Worm (Caenorhabditis elegans) whole organism, L1 larva: Measurements from ENCODE around the gene apc-2.
A peak's percentile ranks its signal among the peaks of the same experiment; 100 is the strongest.

Experiments
- ceh-82 ChIP-seq, 3 experiments: fragments of 150-350 bp in 1 of 3; sonication (generic microtip) in 2 of 3; optimal IDR thresholded peaks; 2 replicates each; lab custom pipeline; 2014 to 2017; ENCODE audit warnings: missing biosample characterization in 3 of 3, missing genetic modification characterization in 3 of 3
- dsc-1 ChIP-seq: sonication (generic microtip); optimal IDR thresholded peaks from 2 replicates; lab custom pipeline; 2016; ENCODE audit warnings: mild to moderate bottlenecking, missing genetic modification characterization, missing compliant biosample characterization
- efl-1 ChIP-seq, 4 experiments: fragments of 150-350 bp; optimal IDR thresholded peaks in 3 of 4; peaks in 1 of 4; 1 replicate in 1 of 4; 2 replicates in 3 of 4; lab custom pipeline; 2014; ENCODE audit warnings: missing biosample characterization in 2 of 4, missing genetic modification characterization in 2 of 4, missing genetic modification reagents in 2 of 4
- elt-2 ChIP-seq: sonication (generic microtip); optimal IDR thresholded peaks from 2 replicates; lab custom pipeline; 2016; ENCODE audit warnings: missing genetic modification characterization, mild to moderate bottlenecking, inconsistent platforms, missing compliant biosample characterization, missing genetic modification reagents
- hlh-17 ChIP-seq: fragments of 200-800 bp; sonication (Bioruptor generic); optimal IDR thresholded peaks from 2 replicates; lab custom pipeline; 2018; ENCODE audit warnings: missing genetic modification characterization, mild to moderate bottlenecking, missing compliant biosample characterization, moderate library complexity, borderline replicate concordance
- hpl-2 ChIP-seq: fragments of 150-350 bp; optimal IDR thresholded peaks from 2 replicates; lab custom pipeline; 2014; ENCODE audit warnings: missing biosample characterization, missing genetic modification reagents, missing genetic modification characterization
- mdl-1 ChIP-seq, 2 experiments: fragments of 150-350 bp; optimal IDR thresholded peaks; 2 replicates each; lab custom pipeline; 2014 to 2017; ENCODE audit warnings: missing biosample characterization in 2 of 2, missing genetic modification characterization in 2 of 2, inconsistent platforms in 1 of 2
- nhr-76 ChIP-seq: sonication (generic microtip); optimal IDR thresholded peaks from 2 replicates; lab custom pipeline; 2017; ENCODE audit warnings: missing biosample characterization, missing genetic modification characterization
- pag-3 ChIP-seq: sonication (generic microtip); optimal IDR thresholded peaks from 2 replicates; lab custom pipeline; 2017; ENCODE audit warnings: missing genetic modification characterization, mild to moderate bottlenecking, missing compliant biosample characterization, antibody characterized with exemption, borderline replicate concordance; ENCODE audit not compliant: insufficient read depth
- vab-15 ChIP-seq: sonication (generic microtip); optimal IDR thresholded peaks from 2 replicates; lab custom pipeline; 2017; ENCODE audit warnings: missing genotype, mild to moderate bottlenecking, missing genetic modification characterization, missing compliant biosample characterization

DNA sequence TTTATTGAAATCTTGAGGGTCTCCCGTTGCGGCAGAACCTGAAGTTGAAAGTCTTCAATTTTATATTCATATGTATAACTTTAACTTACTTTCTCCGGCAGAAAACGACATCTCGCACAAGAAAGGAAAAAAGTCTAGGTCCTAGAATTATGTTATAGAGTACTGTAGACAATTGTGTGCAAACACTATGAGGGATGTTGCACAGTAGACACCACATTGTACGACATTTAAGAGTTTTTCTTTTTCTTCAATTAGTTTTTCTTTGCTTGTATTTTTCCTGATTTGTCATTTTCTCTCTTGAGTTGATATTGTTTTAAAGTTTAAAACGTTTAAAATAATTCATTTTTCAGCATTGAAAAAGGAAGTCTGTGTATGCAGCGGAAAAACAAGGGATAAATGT, 4.9 kb downstream of the apc-2 start, which contains the start of the genes K06H7.7 and grp-1:
- TF ChIP-seq mdl-1 (tag; optimal IDR thresholded peaks at IDR 0.05; lab: Kevin White, UChicago) (no peak), elt-2 (tag; lab: Kevin White, UChicago) (no peak), hlh-17 (GFP tag; lab: Kevin White, UChicago) (no peak), nhr-76 (tag; lab: Kevin White, UChicago) (no peak), vab-15 (no peak), hpl-2 (GFP tag; lab: Kevin White, UChicago) (no peak), pag-3 (no peak), efl-1 (optimal IDR thresholded peaks at IDR 0.05; lab: Kevin White, UChicago) (peak; percentile 74 to 79), efl-1 (GFP tag; optimal IDR thresholded peaks at IDR 0.05 in 1 of 2; lab: Kevin White, UChicago) (peak; percentile 76 to 97), ceh-82 (tag; optimal IDR thresholded peaks at IDR 0.05; lab: Kevin White, UChicago) (peak; percentile 37 to 52 (median 40)), dsc-1 (tag; lab: Kevin White, UChicago) (peak; percentile 44)
